Worm (Caenorhabditis elegans) whole organism, young adult: Measurements from ENCODE around the gene lido-6.

Experiments
- B0035.1 ChIP-seq: sonication (generic microtip); optimal IDR thresholded peaks from 2 replicates; lab custom pipeline; 2016; ENCODE audit warnings: missing genetic modification characterization, mild to moderate bottlenecking, missing compliant biosample characterization, missing genotype, missing genetic modification reagents
- F33H1.4 ChIP-seq: fragments of 200-800 bp; sonication (Bioruptor generic); IDR thresholded peaks from 2 replicates; pipeline ENCODE4 v1.3.6; 2022; ENCODE audit warnings: missing genetic modification reagents, missing genetic modification characterization, missing compliant biosample characterization
- F37B4.10 ChIP-seq: fragments of 200-800 bp; sonication (Bioruptor generic); IDR thresholded peaks from 2 replicates; pipeline ENCODE4 v1.3.6; 2022; ENCODE audit warnings: missing genetic modification characterization, missing compliant biosample characterization
- F39B2.1 ChIP-seq: fragments of 200-800 bp; sonication (Bioruptor generic); IDR thresholded peaks from 2 replicates; pipeline ENCODE4 v1.3.6; 2022; ENCODE audit warnings: missing genetic modification reagents, missing genetic modification characterization, missing compliant biosample characterization
- ZK185.1 ChIP-seq: sonication (generic microtip); optimal IDR thresholded peaks from 2 replicates; lab custom pipeline; 2016; ENCODE audit warnings: mild to moderate bottlenecking, missing genetic modification characterization, missing compliant biosample characterization; ENCODE audit not compliant: poor library complexity, severe bottlenecking
- akir-1 ChIP-seq: fragments of 200-800 bp; sonication (Bioruptor generic); optimal IDR thresholded peaks from 2 replicates; lab custom pipeline; 2018; ENCODE audit warnings: mild to moderate bottlenecking, missing genetic modification characterization, moderate library complexity, missing compliant biosample characterization
- attf-5 ChIP-seq: fragments of 200-800 bp; sonication (Bioruptor generic); optimal IDR thresholded peaks from 2 replicates; lab custom pipeline; 2018; ENCODE audit warnings: mild to moderate bottlenecking, missing genetic modification characterization, missing compliant biosample characterization
- ccch-3 ChIP-seq: fragments of 200-800 bp; sonication (Bioruptor generic); optimal IDR thresholded peaks from 2 replicates; lab custom pipeline; 2018; ENCODE audit warnings: mild to moderate bottlenecking, missing genetic modification characterization, missing compliant biosample characterization
- ceh-27 ChIP-seq: fragments of 200-800 bp; sonication (Bioruptor generic); optimal IDR thresholded peaks from 2 replicates; lab custom pipeline; 2018; ENCODE audit warnings: mild to moderate bottlenecking, missing genetic modification characterization, moderate library complexity, missing compliant biosample characterization
- ceh-58 ChIP-seq: fragments of 200-800 bp; sonication (Bioruptor generic); IDR thresholded peaks from 2 replicates; pipeline ENCODE4 v1.3.6; 2022; ENCODE audit warnings: missing genetic modification characterization, missing compliant biosample characterization
- ceh-79 ChIP-seq: sonication (generic microtip); optimal IDR thresholded peaks from 2 replicates; lab custom pipeline; 2017; ENCODE audit warnings: mild to moderate bottlenecking, missing genetic modification characterization, missing compliant biosample characterization
- ceh-91 ChIP-seq: fragments of 200-800 bp; sonication (Bioruptor generic); IDR thresholded peaks from 2 replicates; pipeline ENCODE4 v1.3.6; 2022; ENCODE audit warnings: missing genetic modification reagents, missing genetic modification characterization, missing compliant biosample characterization
- chd-7 ChIP-seq: sonication (generic microtip); optimal IDR thresholded peaks from 2 replicates; lab custom pipeline; 2016; ENCODE audit warnings: mild to moderate bottlenecking, missing genetic modification characterization, moderate library complexity, missing compliant biosample characterization
- dox-1 ChIP-seq: fragments of 200-800 bp; sonication (Bioruptor generic); IDR thresholded peaks from 2 replicates; pipeline ENCODE4 v1.3.6; 2022; ENCODE audit warnings: missing genetic modification reagents, missing genetic modification characterization, missing compliant biosample characterization
- dpl-1 ChIP-seq: fragments of 150-350 bp; optimal IDR thresholded peaks from 2 replicates; lab custom pipeline; 2014; ENCODE audit warnings: missing biosample characterization, missing genetic modification reagents, missing genetic modification characterization
- egl-44 ChIP-seq: fragments of 200-800 bp; sonication (Bioruptor generic); IDR thresholded peaks from 2 replicates; pipeline ENCODE4 v1.3.6; 2022; ENCODE audit warnings: missing genetic modification reagents, missing genetic modification characterization, missing compliant biosample characterization
- ekl-4 ChIP-seq: fragments of 200-800 bp; sonication (Bioruptor generic); IDR thresholded peaks from 2 replicates; pipeline ENCODE4 v1.3.6; 2022; ENCODE audit warnings: missing genetic modification reagents, missing genetic modification characterization, missing compliant biosample characterization
- gei-17 ChIP-seq: fragments of 200-800 bp; sonication (Bioruptor generic); optimal IDR thresholded peaks from 2 replicates; lab custom pipeline; 2018; ENCODE audit warnings: mild to moderate bottlenecking, missing genetic modification characterization, missing compliant biosample characterization
- him-1 ChIP-seq: sonication (generic microtip); optimal IDR thresholded peaks from 2 replicates; lab custom pipeline; 2016; ENCODE audit warnings: missing genotype, missing genetic modification reagents, missing genetic modification characterization, missing compliant biosample characterization
- hmg-1.2 ChIP-seq: fragments of 200-800 bp; sonication (Bioruptor generic); IDR thresholded peaks from 2 replicates; pipeline ENCODE4 v1.3.6; 2022; ENCODE audit warnings: missing genetic modification reagents, missing genetic modification characterization, missing compliant biosample characterization
- let-607 ChIP-seq, 2 experiments: fragments of 200-800 bp in 1 of 2; sonication (Bioruptor generic) in 1 of 2; sonication (generic microtip) in 1 of 2; optimal IDR thresholded peaks; 2 replicates each; lab custom pipeline; 2016 to 2018; ENCODE audit warnings: mild to moderate bottlenecking in 2 of 2, missing compliant biosample characterization in 2 of 2, missing genetic modification characterization in 2 of 2, moderate library complexity in 2 of 2, missing genotype in 1 of 2
- lin-26 ChIP-seq: fragments of 200-800 bp; sonication (Bioruptor generic); IDR thresholded peaks from 2 replicates; pipeline ENCODE4 v1.3.6; 2022; ENCODE audit warnings: missing genetic modification reagents, missing genetic modification characterization, missing compliant biosample characterization
- lin-35 ChIP-seq, 3 experiments: fragments of 150-350 bp in 2 of 3; sonication (generic microtip) in 1 of 3; optimal IDR thresholded peaks; 2 replicates each; lab custom pipeline; 2014 to 2018; ENCODE audit warnings: missing biosample characterization in 3 of 3, missing genetic modification characterization in 3 of 3, missing genetic modification reagents in 3 of 3
- lin-40 ChIP-seq: sonication (generic microtip); optimal IDR thresholded peaks from 2 replicates; lab custom pipeline; 2016; ENCODE audit warnings: missing genetic modification characterization, mild to moderate bottlenecking, missing compliant biosample characterization, missing genotype, missing genetic modification reagents
- lir-1 ChIP-seq: fragments of 200-800 bp; sonication (Bioruptor generic); conservative IDR thresholded peaks from 2 replicates; pipeline ENCODE4 v1.3.6; 2022; ENCODE audit warnings: missing genetic modification reagents, missing genetic modification characterization, missing compliant biosample characterization
- nfyb-1 ChIP-seq: fragments of 200-800 bp; sonication (Bioruptor generic); IDR thresholded peaks from 2 replicates; pipeline ENCODE4 v1.3.6; 2022; ENCODE audit warnings: missing genetic modification reagents, missing genetic modification characterization, missing compliant biosample characterization
- pbrm-1 ChIP-seq: fragments of 200-800 bp; sonication (Bioruptor generic); IDR thresholded peaks from 2 replicates; pipeline ENCODE4 v1.3.6; 2022; ENCODE audit warnings: missing genetic modification reagents, missing genetic modification characterization, missing compliant biosample characterization
- rcor-1 ChIP-seq: fragments of 200-800 bp; sonication (Bioruptor generic); IDR thresholded peaks from 2 replicates; pipeline ENCODE4 v1.3.6; 2022; ENCODE audit warnings: missing genetic modification reagents, missing genetic modification characterization, missing compliant biosample characterization
- snpc-4 ChIP-seq, 5 experiments: fragments of 150-350 bp in 1 of 5; sonication (generic microtip) in 4 of 5; optimal IDR thresholded peaks; 2 replicates each; lab custom pipeline; 2014 to 2018; ENCODE audit warnings: missing genetic modification characterization in 5 of 5, missing biosample characterization in 3 of 5, antibody characterized with exemption in 2 of 5, mild to moderate bottlenecking in 2 of 5, missing compliant biosample characterization in 2 of 5, missing genotype in 2 of 5, moderate library complexity in 2 of 5, missing genetic modification reagents in 1 of 5
- tbp1 ChIP-seq: fragments of 200-800 bp; sonication (Bioruptor generic); optimal IDR thresholded peaks from 2 replicates; lab custom pipeline; 2018; ENCODE audit warnings: mild to moderate bottlenecking, missing genetic modification characterization, missing compliant biosample characterization
- ztf-18 ChIP-seq: sonication (generic microtip); optimal IDR thresholded peaks from 2 replicates; lab custom pipeline; 2016; ENCODE audit warnings: missing genotype, mild to moderate bottlenecking, missing genetic modification characterization, missing compliant biosample characterization
- ztf-28 ChIP-seq: fragments of 200-800 bp; sonication (Bioruptor generic); IDR thresholded peaks from 2 replicates; pipeline ENCODE4 v1.3.6; 2022; ENCODE audit warnings: missing genetic modification reagents, missing genetic modification characterization, missing compliant biosample characterization
- ztf-3 ChIP-seq: fragments of 200-800 bp; sonication (Bioruptor generic); optimal IDR thresholded peaks from 2 replicates; lab custom pipeline; 2018; ENCODE audit warnings: mild to moderate bottlenecking, missing genetic modification characterization, missing compliant biosample characterization

Gene lido-6

ce11 chrX:17115089-17115488, at the start of gene lido-6:
Gene lido-6 (minus strand): TSS chrX:17115189.
- no peak for TF ChIP-seq ccch-3
- TF ChIP-seq F37B4.10 (GFP tag; lab: Robert Waterston, UW), result no peak

- no peak for TF ChIP-seq ztf-18 (tag; lab: Kevin White, UChicago)
These were observed 42.9 kb upstream of the lido-6 start, which contains the start of gene npr-21 for ce11 chrX:17157868-17158267. Gene npr-21 (minus strand): TSS chrX:17157968.

- TF ChIP-seq ztf-28 (GFP tag; lab: Robert Waterston, UW) (no peak), akir-1 (no peak), lin-40 (tag; lab: Kevin White, UChicago) (no peak), attf-5 (GFP tag; lab: Kevin White, UChicago) (no peak), ceh-79 (no peak), ceh-58 (GFP tag; lab: Robert Waterston, UW) (no peak), ztf-3 (GFP tag; lab: Kevin White, UChicago) (no peak), chd-7 (tag; lab: Kevin White, UChicago) (no peak), F33H1.4 (GFP tag; lab: Robert Waterston, UW) (no peak), dpl-1 (no peak)
- TF ChIP-seq, all 124 proteins: peak for 0
These were observed 42.1 kb upstream of the lido-6 start for ce11 chrX:17157089-17157488.

ce11 chrX:17151160-17151711, 36.2 kb upstream of the lido-6 start, which contains the start of gene mdt-1.2:
Gene mdt-1.2 (plus strand): TSS chrX:17151522.
- TF ChIP-seq egl-44 (no peak), ccch-3 (no peak), pbrm-1 (GFP tag; lab: Robert Waterston, UW) (peak; percentile 19; the same call in 1 of the 2 replicates), gei-17 (GFP tag; lab: Kevin White, UChicago) (peak; percentile 11), dox-1 (GFP tag; lab: Robert Waterston, UW) (0 out of 2 replicates have a peak, but pooled peaks have one; percentile 35), him-1 (tag; lab: Kevin White, UChicago) (no peak), let-607 (tag; optimal IDR thresholded peaks at IDR 0.05; lab: Kevin White, UChicago) (peak in 1 of 2 experiments; percentile 45), lin-26 (GFP tag; lab: Robert Waterston, UW) (0 out of 2 replicates have a peak, but pooled peaks have one; percentile 27), rcor-1 (0 out of 2 replicates have a peak, but pooled peaks have one; percentile 37), ceh-27 (peak; percentile 61), B0035.1 (tag; lab: Kevin White, UChicago) (no peak), lir-1 (GFP tag; lab: Robert Waterston, UW) (no peak), nfyb-1 (GFP tag; lab: Robert Waterston, UW) (peak; percentile 42; the same call in 1 of the 2 replicates), ceh-91 (GFP tag; lab: Robert Waterston, UW) (no peak), hmg-1.2 (peak; percentile 91), tbp1 (GFP tag; lab: Kevin White, UChicago) (no peak), lin-35 (GFP tag; optimal IDR thresholded peaks at IDR 0.05; lab: Kevin White, UChicago) (peak in 1 of 3 experiments; percentile 54), lin-40 (tag; lab: Kevin White, UChicago) (peak; percentile 74), ekl-4 (0 out of 2 replicates have a peak, but pooled peaks have one; percentile 25), snpc-4 (GFP tag; optimal IDR thresholded peaks at IDR 0.05; lab: Kevin White, UChicago) (peak; percentile 30), snpc-4 (tag; optimal IDR thresholded peaks at IDR 0.05; lab: Kevin White, UChicago) (peak in 1 of 4 experiments; percentile 17), F39B2.1 (no peak), ZK185.1 (tag; lab: Kevin White, UChicago) (peak; percentile 60)
- TF ChIP-seq, all 124 proteins: peak for 14
